Fruit fly (Drosophila melanogaster): ENCODE data around the gene CG2816.

- TF ChIP-seq EcR (GFP tag; optimal IDR thresholded peaks at IDR 0.05) (no peak), Dll (optimal IDR thresholded peaks at IDR 0.05) (no peak)
Observed at dm6 chr2L:3654956-3655618, 48.4 kb upstream of the CG2816 start.
